Worm (Caenorhabditis elegans) whole organism, late embryonic: Measurements from ENCODE around the gene F07C3.16.

Experiments used
- F13H6.1 ChIP-seq: sonication (generic microtip); optimal IDR thresholded peaks from 2 replicates; lab custom pipeline; 2016; ENCODE audit warnings: missing genetic modification characterization, missing compliant biosample characterization
- K02D7.2 ChIP-seq: sonication (generic microtip); optimal IDR thresholded peaks from 2 replicates; lab custom pipeline; 2017; ENCODE audit warnings: mild to moderate bottlenecking, missing genetic modification characterization, missing compliant biosample characterization
- ceh-34 ChIP-seq: sonication (generic microtip); optimal IDR thresholded peaks from 2 replicates; lab custom pipeline; 2016; ENCODE audit warnings: mild to moderate bottlenecking, missing genetic modification characterization, missing compliant biosample characterization
- elt-4 ChIP-seq: sonication (generic microtip); optimal IDR thresholded peaks from 2 replicates; lab custom pipeline; 2016; ENCODE audit warnings: missing genetic modification characterization, missing compliant biosample characterization
- fkh-6 ChIP-seq: sonication (generic microtip); optimal IDR thresholded peaks from 2 replicates; lab custom pipeline; 2016; ENCODE audit warnings: missing genetic modification characterization, missing compliant biosample characterization
- lim-6 ChIP-seq: sonication (generic microtip); optimal IDR thresholded peaks from 2 replicates; lab custom pipeline; 2016; ENCODE audit warnings: missing genetic modification characterization, missing compliant biosample characterization
- lin-11 ChIP-seq: fragments of 200-800 bp; sonication (Bioruptor generic); optimal IDR thresholded peaks from 2 replicates; lab custom pipeline; 2018; ENCODE audit warnings: mild to moderate bottlenecking, missing genetic modification characterization, missing compliant biosample characterization
- madf-2 ChIP-seq: sonication (generic microtip); optimal IDR thresholded peaks from 2 replicates; lab custom pipeline; 2017; ENCODE audit warnings: missing genetic modification characterization, missing compliant biosample characterization
- nfya-1 ChIP-seq: sonication (generic microtip); optimal IDR thresholded peaks from 2 replicates; lab custom pipeline; 2017; ENCODE audit warnings: missing genetic modification characterization, mild to moderate bottlenecking, missing compliant biosample characterization, antibody characterized with exemption, moderate library complexity
- pha-4 ChIP-seq: fragments of 150-350 bp; optimal IDR thresholded peaks from 2 replicates; lab custom pipeline; 2018; ENCODE audit warnings: missing biosample characterization, missing genetic modification reagents, missing genetic modification characterization
- sox-2 ChIP-seq: fragments of 200-800 bp; sonication (Bioruptor generic); IDR thresholded peaks from 2 replicates; pipeline ENCODE4 v1.3.6; 2022; ENCODE audit warnings: missing genetic modification reagents, missing genetic modification characterization, missing compliant biosample characterization
- ztf-16 ChIP-seq: sonication (generic microtip); optimal IDR thresholded peaks from 2 replicates; lab custom pipeline; 2017; ENCODE audit warnings: missing genetic modification characterization, missing compliant biosample characterization

DNA sequence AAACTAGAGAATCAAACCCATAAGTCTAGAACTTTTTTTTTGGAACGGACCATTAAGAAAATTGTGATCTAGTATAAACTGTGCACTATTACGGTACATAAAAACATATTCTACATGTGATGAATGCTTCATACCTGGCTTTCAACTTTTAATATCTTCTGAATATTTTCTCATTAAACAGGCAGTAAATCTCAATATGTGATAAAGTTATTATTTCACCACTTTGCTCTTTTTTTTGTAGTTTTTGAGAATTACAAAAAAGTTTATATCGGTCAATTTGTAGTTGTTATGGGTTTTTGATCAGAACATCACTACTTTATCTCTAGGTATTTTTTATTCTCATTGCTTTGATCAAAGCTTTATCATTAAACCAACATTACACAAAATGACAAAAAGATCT is 33.0 kb downstream of the F07C3.16 start:
- TF ChIP-seq ceh-34 (tag; lab: Kevin White, UChicago): no peak
- no peak for TF ChIP-seq madf-2
- TF ChIP-seq K02D7.2 (tag; lab: Kevin White, UChicago): no peak
- TF ChIP-seq ztf-16 (tag; lab: Kevin White, UChicago): no peak
- TF ChIP-seq lin-11 (tag; lab: Kevin White, UChicago): no peak
- TF ChIP-seq elt-4: no peak
- no peak for TF ChIP-seq fkh-6
- TF ChIP-seq nfya-1: no peak
- no peak for TF ChIP-seq sox-2 (GFP tag; lab: Robert Waterston, UW)
- TF ChIP-seq pha-4 (tag; lab: Kevin White, UChicago): no peak
- TF ChIP-seq lim-6 (tag; lab: Kevin White, UChicago): no peak
- no peak for TF ChIP-seq F13H6.1 (tag; lab: Kevin White, UChicago)
